Fruit fly (Drosophila melanogaster) whole organism, embryonic: ENCODE results near the gene Bx42.

Source experiments
- CG10543 ChIP-seq: fragments of 200-800 bp; sonication (Bioruptor generic); optimal IDR thresholded peaks from 3 replicates; lab custom pipeline; 2017; ENCODE audit warnings: missing biosample characterization, mild to moderate bottlenecking, missing genetic modification characterization, moderate library complexity
- CG12769 ChIP-seq: fragments of 200-800 bp; sonication (Bioruptor generic); optimal IDR thresholded peaks from 2 replicates; lab custom pipeline; 2019; ENCODE audit warnings: missing biosample characterization, mild to moderate bottlenecking, missing genetic modification characterization, moderate library complexity
- CG14014 ChIP-seq: fragments of 200-800 bp; sonication (Bioruptor generic); IDR thresholded peaks from 2 replicates; pipeline ENCODE4 v1.3.6; 2022; ENCODE audit warnings: missing biosample characterization, missing genetic modification characterization
- CG14050 ChIP-seq: fragments of 200-800 bp; sonication (Bioruptor generic); IDR thresholded peaks from 3 replicates; pipeline ENCODE4 v1.3.6; 2022; ENCODE audit warnings: missing biosample characterization, missing genetic modification characterization
- CG1792 ChIP-seq: fragments of 200-800 bp; sonication (Bioruptor generic); optimal IDR thresholded peaks from 2 replicates; lab custom pipeline; 2016; ENCODE audit warnings: missing biosample characterization, missing genetic modification characterization
- CG18599 ChIP-seq: fragments of 200-800 bp; sonication (Bioruptor generic); optimal IDR thresholded peaks from 3 replicates; lab custom pipeline; 2017; ENCODE audit warnings: missing biosample characterization, missing genetic modification characterization, mild to moderate bottlenecking, moderate library complexity, missing genetic modification reagents
- CG31441 ChIP-seq: fragments of 200-800 bp; sonication (Bioruptor generic); IDR thresholded peaks from 2 replicates; pipeline ENCODE4 v1.3.6; 2022; ENCODE audit warnings: missing biosample characterization, missing genetic modification characterization
- CG5180 ChIP-seq: fragments of 200-800 bp; sonication (Bioruptor generic); optimal IDR thresholded peaks from 3 replicates; lab custom pipeline; 2017; ENCODE audit warnings: missing biosample characterization, missing genetic modification characterization, mild to moderate bottlenecking, moderate library complexity, missing genetic modification reagents
- CG6813 ChIP-seq: fragments of 200-800 bp; sonication (Bioruptor generic); optimal IDR thresholded peaks from 2 replicates; lab custom pipeline; 2017; ENCODE audit warnings: missing biosample characterization, missing genetic modification characterization, mild to moderate bottlenecking, moderate library complexity, missing genetic modification reagents
- CG7556 ChIP-seq: fragments of 200-800 bp; sonication (Bioruptor generic); optimal IDR thresholded peaks from 2 replicates; lab custom pipeline; 2017; ENCODE audit warnings: missing biosample characterization, mild to moderate bottlenecking, missing genetic modification characterization
- CG9797 ChIP-seq: fragments of 200-800 bp; sonication (Bioruptor generic); optimal IDR thresholded peaks from 3 replicates; lab custom pipeline; 2018; ENCODE audit warnings: missing biosample characterization, mild to moderate bottlenecking, missing genetic modification characterization
- D ChIP-seq, 2 experiments: fragments of 200-800 bp in 1 of 2; fragments of >200 bp in 1 of 2; sonication (Bioruptor generic) in 1 of 2; optimal IDR thresholded peaks; 2 replicates in 1 of 2; 3 replicates in 1 of 2; lab custom pipeline; 2017; ENCODE audit warnings: mild to moderate bottlenecking in 1 of 2, missing biosample characterization in 1 of 2, missing genetic modification characterization in 1 of 2, missing genetic modification reagents in 1 of 2
- Dip2 ChIP-seq: fragments of 200-800 bp; sonication (Bioruptor generic); IDR thresholded peaks from 2 replicates; pipeline ENCODE4 v1.3.6; 2022; ENCODE audit warnings: missing biosample characterization, missing genetic modification characterization
- Dll ChIP-seq: fragments of 200-800 bp; sonication (Bioruptor generic); IDR thresholded peaks from 4 replicates; pipeline ENCODE4 v1.3.6; 2022; ENCODE audit warnings: missing biosample characterization, missing genetic modification characterization; ENCODE audit not compliant: partially characterized antibody
- Ets65A ChIP-seq: fragments of 200-800 bp; sonication (Bioruptor generic); peaks from one replicate; lab custom pipeline; 2016; ENCODE audit warnings: missing biosample characterization, missing genetic modification characterization
- Fer2 ChIP-seq: fragments of 200-800 bp; sonication (Bioruptor generic); optimal IDR thresholded peaks from 2 replicates; lab custom pipeline; 2018; ENCODE audit warnings: missing biosample characterization, mild to moderate bottlenecking, missing genetic modification characterization, moderate library complexity
- Fer3 ChIP-seq: fragments of 200-800 bp; sonication (Bioruptor generic); optimal IDR thresholded peaks from 2 replicates; lab custom pipeline; 2018; ENCODE audit warnings: missing biosample characterization, mild to moderate bottlenecking, missing genetic modification characterization, moderate library complexity
- Hr51 ChIP-seq, 2 experiments: fragments of 200-800 bp; sonication (Bioruptor generic); optimal IDR thresholded peaks; 2 replicates in 1 of 2; 3 replicates in 1 of 2; lab custom pipeline; 2016 to 2018; ENCODE audit warnings: missing biosample characterization in 2 of 2, missing genetic modification characterization in 2 of 2, mild to moderate bottlenecking in 1 of 2, moderate library complexity in 1 of 2
- Jarid2 ChIP-seq: fragments of 200-800 bp; sonication (Bioruptor generic); optimal IDR thresholded peaks from 3 replicates; lab custom pipeline; 2017; ENCODE audit warnings: mild to moderate bottlenecking, missing biosample characterization, missing genetic modification reagents, missing genetic modification characterization
- Max ChIP-seq: fragments of 200-800 bp; sonication (Bioruptor generic); optimal IDR thresholded peaks from 2 replicates; lab custom pipeline; 2016; ENCODE audit warnings: missing biosample characterization, mild to moderate bottlenecking, missing genetic modification characterization
- Med ChIP-seq: fragments of 200-800 bp; sonication (Bioruptor generic); peaks from one replicate; lab custom pipeline; 2016; ENCODE audit warnings: missing biosample characterization, missing genetic modification characterization, mild to moderate bottlenecking, inconsistent platforms, moderate library complexity
- Nf-YB ChIP-seq: fragments of 200-800 bp; sonication (Bioruptor generic); optimal IDR thresholded peaks from 3 replicates; lab custom pipeline; 2019; ENCODE audit warnings: missing biosample characterization, mild to moderate bottlenecking, missing genetic modification characterization, moderate library complexity
- Pdp1 ChIP-seq, 2 experiments: fragments of 200-800 bp; sonication (Bioruptor generic); optimal IDR thresholded peaks; 3 replicates each; lab custom pipeline; 2016; ENCODE audit warnings: missing biosample characterization in 2 of 2, missing genetic modification characterization in 2 of 2, mild to moderate bottlenecking in 1 of 2, moderate library complexity in 1 of 2
- Ptx1 ChIP-seq: fragments of 200-800 bp; sonication (Bioruptor generic); IDR thresholded peaks from 2 replicates; pipeline ENCODE4 v1.3.6; 2022; ENCODE audit warnings: missing biosample characterization, missing genetic modification characterization
- Spps ChIP-seq: fragments of 200-800 bp; sonication (Bioruptor generic); optimal IDR thresholded peaks from 2 replicates; lab custom pipeline; 2018; ENCODE audit warnings: missing biosample characterization, mild to moderate bottlenecking, missing genetic modification characterization
- Xbp1 ChIP-seq: fragments of 200-800 bp; sonication (Bioruptor generic); optimal IDR thresholded peaks from 3 replicates; lab custom pipeline; 2016; ENCODE audit warnings: missing biosample characterization, mild to moderate bottlenecking, missing genetic modification characterization
- Xrp1 ChIP-seq: fragments of 200-800 bp; sonication (Bioruptor generic); IDR thresholded peaks from 2 replicates; pipeline ENCODE4 v1.3.6; 2022; ENCODE audit warnings: missing biosample characterization, missing genetic modification characterization
- abd-A ChIP-seq: fragments of 200-800 bp; sonication (Bioruptor generic); optimal IDR thresholded peaks from 3 replicates; lab custom pipeline; 2019; ENCODE audit warnings: missing biosample characterization, mild to moderate bottlenecking, missing genetic modification characterization, moderate library complexity
- ash1 ChIP-seq: fragments of 200-800 bp; sonication (Bioruptor generic); optimal IDR thresholded peaks from 2 replicates; lab custom pipeline; 2018; ENCODE audit warnings: missing biosample characterization, mild to moderate bottlenecking, missing genetic modification characterization
- crol ChIP-seq: fragments of 200-800 bp; sonication (Bioruptor generic); IDR thresholded peaks from 2 replicates; pipeline ENCODE4 v1.3.6; 2022; ENCODE audit warnings: missing biosample characterization, missing genetic modification characterization
- emc ChIP-seq: fragments of 200-800 bp; sonication (Bioruptor generic); optimal IDR thresholded peaks from 2 replicates; lab custom pipeline; 2016; ENCODE audit warnings: missing biosample characterization, missing genetic modification characterization
- eve ChIP-seq, 2 experiments: fragments of >200 bp; optimal IDR thresholded peaks; 2 replicates each; lab custom pipeline; 2017; ENCODE audit warnings: missing biosample characterization in 2 of 2, missing genetic modification characterization in 2 of 2
- fd3F ChIP-seq: fragments of 200-800 bp; sonication (Bioruptor generic); optimal IDR thresholded peaks from 2 replicates; lab custom pipeline; 2018; ENCODE audit warnings: missing biosample characterization, mild to moderate bottlenecking, missing genetic modification characterization, moderate library complexity
- klu ChIP-seq: fragments of 200-800 bp; sonication (Bioruptor generic); IDR thresholded peaks from 2 replicates; pipeline ENCODE4 v1.3.6; 2022; ENCODE audit warnings: missing biosample characterization, missing genetic modification characterization
- lab ChIP-seq: fragments of 200-800 bp; sonication (Bioruptor generic); optimal IDR thresholded peaks from 3 replicates; lab custom pipeline; 2017; ENCODE audit warnings: missing biosample characterization, missing genetic modification characterization, mild to moderate bottlenecking, moderate library complexity, missing genetic modification reagents
- lov ChIP-seq, 2 experiments: fragments of 200-800 bp in 1 of 2; fragments of >200 bp in 1 of 2; sonication (Bioruptor generic) in 1 of 2; IDR thresholded peaks in 1 of 2; optimal IDR thresholded peaks in 1 of 2; 2 replicates in 1 of 2; 3 replicates in 1 of 2; pipeline versions ENCODE4 v1.3.6 to Lab custom; 2017 to 2022; ENCODE audit warnings: missing biosample characterization in 1 of 2, missing genetic modification characterization in 1 of 2
- nau ChIP-seq: fragments of 200-800 bp; sonication (Bioruptor generic); optimal IDR thresholded peaks from 3 replicates; lab custom pipeline; 2017; ENCODE audit warnings: missing biosample characterization, mild to moderate bottlenecking, missing genetic modification characterization, missing genetic modification reagents
- phol ChIP-seq: fragments of 200-800 bp; sonication (Bioruptor generic); optimal IDR thresholded peaks from 3 replicates; lab custom pipeline; 2018; ENCODE audit warnings: missing biosample characterization, mild to moderate bottlenecking, missing genetic modification characterization, moderate library complexity
- row ChIP-seq: fragments of 200-800 bp; sonication (Bioruptor generic); IDR thresholded peaks from 3 replicates; pipeline ENCODE4 v1.3.6; 2022; ENCODE audit warnings: missing biosample characterization, missing genetic modification characterization
- sd ChIP-seq: fragments of 200-800 bp; sonication (Bioruptor generic); optimal IDR thresholded peaks from 3 replicates; lab custom pipeline; 2018; ENCODE audit warnings: missing biosample characterization, mild to moderate bottlenecking, missing genetic modification characterization, moderate library complexity
- sob ChIP-seq: fragments of 200-800 bp; sonication (Bioruptor generic); IDR thresholded peaks from 2 replicates; pipeline ENCODE4 v1.3.6; 2022; ENCODE audit warnings: missing biosample characterization, missing genetic modification characterization
- tap ChIP-seq: fragments of 200-800 bp; optimal IDR thresholded peaks from 3 replicates; lab custom pipeline; 2019; ENCODE audit warnings: missing biosample characterization, mild to moderate bottlenecking, missing genetic modification characterization, moderate library complexity
- twi ChIP-seq: fragments of 200-800 bp; optimal IDR thresholded peaks from 2 replicates; lab custom pipeline; 2019; ENCODE audit warnings: missing biosample characterization, mild to moderate bottlenecking, missing genetic modification characterization, moderate library complexity
- vfl ChIP-seq: fragments of 200-800 bp; sonication (Bioruptor generic); optimal IDR thresholded peaks from 2 replicates; lab custom pipeline; 2016; ENCODE audit warnings: missing biosample characterization, missing genetic modification characterization
- z ChIP-seq: fragments of 200-800 bp; sonication (Bioruptor generic); IDR thresholded peaks from 3 replicates; pipeline ENCODE4 v1.3.6; 2022; ENCODE audit warnings: missing biosample characterization, missing genetic modification characterization

Gene Bx42

DNA sequence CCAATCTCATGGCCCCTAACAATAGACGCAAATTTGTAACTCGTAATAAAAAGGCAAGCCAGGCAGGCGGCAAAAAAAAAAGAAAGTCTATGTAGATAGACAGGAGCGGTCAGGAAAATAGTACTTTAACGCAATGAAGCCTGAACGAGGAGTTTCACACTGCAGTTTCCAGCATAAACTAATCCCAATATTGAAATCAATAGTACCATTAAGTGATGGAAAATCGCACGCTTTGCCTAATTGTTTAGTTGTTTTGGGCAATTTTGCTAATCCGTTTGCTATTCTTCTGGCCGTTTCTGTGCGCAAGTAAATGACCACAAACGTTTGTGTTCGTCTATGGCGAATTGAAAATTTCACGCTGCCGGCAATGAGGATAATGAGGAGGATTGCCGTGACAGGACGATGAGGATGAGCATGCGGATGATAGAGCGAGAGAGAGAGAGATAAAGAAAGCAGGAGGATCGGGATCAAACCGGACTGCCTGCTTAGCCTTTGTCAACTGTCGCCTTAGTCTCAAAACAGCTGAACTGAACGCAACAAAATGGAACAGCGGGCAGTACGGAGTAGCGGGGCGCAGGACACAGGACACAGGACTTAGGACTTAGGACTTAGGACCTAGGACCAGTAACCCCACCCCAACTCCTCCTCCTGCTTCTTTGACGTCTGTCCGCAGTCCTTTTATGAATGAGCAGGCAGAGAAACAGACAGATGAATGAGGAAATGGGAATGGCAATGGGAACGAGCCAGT lies 21.0 kb upstream of the Bx42 start (continued):
- no peak for TF ChIP-seq Jarid2 (GFP tag; lab: Kevin White, UChicago)
- TF ChIP-seq lov (optimal IDR thresholded peaks at IDR 0.05; lab: Kevin White, UChicago): no peak
- TF ChIP-seq lov (GFP tag; IDR thresholded peaks at IDR 0.05; lab: Robert Waterston, UW): no peak
- TF ChIP-seq twi (tag; lab: Kevin White, UChicago): peak; percentile 33
- peak; percentile 38; the same call in 1 of the 2 replicates for TF ChIP-seq Ptx1
- no peak for TF ChIP-seq CG31441 (GFP tag; lab: Robert Waterston, UW)
- TF ChIP-seq Max (GFP tag; lab: Kevin White, UChicago): no peak
- no peak for TF ChIP-seq Fer2 (tag; lab: Kevin White, UChicago)
- TF ChIP-seq tap (tag; lab: Kevin White, UChicago): no peak
- no peak for TF ChIP-seq CG9797
- no peak for TF ChIP-seq CG6813 (GFP tag; lab: Kevin White, UChicago)
- no peak for TF ChIP-seq row (GFP tag; lab: Robert Waterston, UW)
- no peak for TF ChIP-seq Dll
- TF ChIP-seq CG14050 (GFP tag; lab: Robert Waterston, UW): no peak
- TF ChIP-seq Fer3 (tag; lab: Kevin White, UChicago): peak; percentile 20
- TF ChIP-seq D (optimal IDR thresholded peaks at IDR 0.05; lab: Kevin White, UChicago): peak; percentile 85
- TF ChIP-seq D (GFP tag; optimal IDR thresholded peaks at IDR 0.05; lab: Kevin White, UChicago): no peak
- TF ChIP-seq Spps: no peak
- TF ChIP-seq emc (GFP tag; lab: Kevin White, UChicago): no peak
- TF ChIP-seq ash1: no peak
- TF ChIP-seq vfl (GFP tag; lab: Kevin White, UChicago): no peak
- TF ChIP-seq phol: peak; percentile 31
- TF ChIP-seq Xbp1 (GFP tag; lab: Kevin White, UChicago): peak; percentile 2
- TF ChIP-seq Hr51 (GFP tag; optimal IDR thresholded peaks at IDR 0.05; lab: Kevin White, UChicago): peak in 1 of 2 experiments; percentile 26
- TF ChIP-seq, all 482 proteins: peak for 76

DNA sequence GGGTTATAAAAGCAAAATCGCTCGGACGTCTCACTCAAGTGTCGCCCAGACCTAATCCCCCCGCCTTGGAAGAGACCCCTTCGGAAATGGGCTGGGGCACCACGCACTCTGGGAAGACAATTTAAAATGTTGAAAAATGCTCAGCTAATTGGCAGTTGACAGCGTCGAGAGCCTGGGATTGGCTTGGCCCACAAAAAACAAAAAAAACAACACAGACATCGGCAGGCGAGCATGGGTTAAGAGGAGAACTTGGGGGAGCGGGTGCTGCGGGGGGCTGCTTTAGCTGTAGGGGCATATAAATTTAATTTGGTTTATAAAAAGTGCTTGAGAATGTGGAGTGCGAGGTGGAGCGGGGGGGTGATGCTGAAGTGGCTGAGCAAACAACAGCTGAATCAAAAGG lies 16.1 kb upstream of the Bx42 start:
- TF ChIP-seq crol (peak; percentile 88), CG18599 (GFP tag; lab: Kevin White, UChicago) (peak; percentile 14), nau (peak; percentile 62), CG10543 (peak; percentile 16), sd (tag; lab: Kevin White, UChicago) (peak; percentile 15), CG7556 (GFP tag; lab: Kevin White, UChicago) (no peak), Pdp1 (GFP tag; optimal IDR thresholded peaks at IDR 0.05; lab: Kevin White, UChicago) (peak in 1 of 2 experiments; percentile 12), Xrp1 (0 out of 2 replicates have a peak, but pooled peaks have one; percentile 4), CG5180 (GFP tag; lab: Kevin White, UChicago) (peak; percentile 47), klu (0 out of 2 replicates have a peak, but pooled peaks have one; percentile 8), abd-A (tag; lab: Kevin White, UChicago) (peak; percentile 67), z (GFP tag; lab: Robert Waterston, UW) (peak; percentile 47; the same call in 1 of the 3 replicates), sob (GFP tag; lab: Robert Waterston, UW) (0 out of 2 replicates have a peak, but pooled peaks have one; percentile 8), CG12769 (tag; lab: Kevin White, UChicago) (peak; percentile 51), Med (GFP tag; lab: Kevin White, UChicago) (peak; percentile 51), eve (GFP tag; optimal IDR thresholded peaks at IDR 0.05; lab: Kevin White, UChicago) (no peak), Nf-YB (GFP tag; lab: Kevin White, UChicago) (peak; percentile 15), row (GFP tag; lab: Robert Waterston, UW) (peak; percentile 22; the same call in 2 of the 3 replicates), CG1792 (no peak), Dip2 (GFP tag; lab: Robert Waterston, UW) (no peak), Ets65A (peak; percentile 36), fd3F (GFP tag; lab: Kevin White, UChicago) (no peak), CG14014 (0 out of 2 replicates have a peak, but pooled peaks have one; percentile 7), lab (peak; percentile 10)
